Fruit fly (Drosophila melanogaster) whole organism, embryonic: ENCODE data around the gene CG15717.

Experiments
- Adf1 ChIP-seq: fragments of 200-800 bp; sonication (Bioruptor generic); IDR thresholded peaks from 2 replicates; pipeline ENCODE4 v1.3.6; 2022; ENCODE audit warnings: missing biosample characterization, missing genetic modification characterization
- BtbVII ChIP-seq: fragments of 200-800 bp; sonication (Bioruptor generic); optimal IDR thresholded peaks from 3 replicates; lab custom pipeline; 2017; ENCODE audit warnings: missing biosample characterization, mild to moderate bottlenecking, missing genetic modification characterization
- CG11085 ChIP-seq: fragments of 200-800 bp; sonication (Bioruptor generic); IDR thresholded peaks from 2 replicates; pipeline ENCODE4 v1.3.6; 2022; ENCODE audit warnings: missing biosample characterization, missing genetic modification characterization
- CG1233 ChIP-seq: fragments of 200-800 bp; sonication (Bioruptor generic); optimal IDR thresholded peaks from 4 replicates; lab custom pipeline; 2018; ENCODE audit warnings: missing biosample characterization, mild to moderate bottlenecking, missing genetic modification characterization
- CG13894 ChIP-seq: fragments of 200-800 bp; sonication (Bioruptor generic); optimal IDR thresholded peaks from 3 replicates; lab custom pipeline; 2018; ENCODE audit warnings: missing biosample characterization, mild to moderate bottlenecking, missing genetic modification characterization, moderate library complexity
- CG16863 ChIP-seq: fragments of 200-800 bp; sonication (Bioruptor generic); optimal IDR thresholded peaks from 3 replicates; lab custom pipeline; 2016; ENCODE audit warnings: missing biosample characterization, missing genetic modification characterization
- CG17328 ChIP-seq: fragments of 200-800 bp; sonication (Bioruptor generic); IDR thresholded peaks from 2 replicates; pipeline ENCODE4 v1.3.6; 2022; ENCODE audit warnings: missing biosample characterization, missing genetic modification characterization
- CG17829 ChIP-seq: fragments of 200-800 bp; optimal IDR thresholded peaks from 2 replicates; lab custom pipeline; 2019; ENCODE audit warnings: missing biosample characterization, mild to moderate bottlenecking, missing genetic modification characterization, moderate library complexity
- CG17912 ChIP-seq: fragments of 200-800 bp; sonication (Bioruptor generic); optimal IDR thresholded peaks from 2 replicates; lab custom pipeline; 2018; ENCODE audit warnings: missing biosample characterization, mild to moderate bottlenecking, missing genetic modification characterization
- CG2120 ChIP-seq: fragments of 200-800 bp; sonication (Bioruptor generic); optimal IDR thresholded peaks from 3 replicates; lab custom pipeline; 2016; ENCODE audit warnings: missing biosample characterization, missing genetic modification characterization
- CG30020 ChIP-seq: fragments of 200-800 bp; optimal IDR thresholded peaks from 2 replicates; lab custom pipeline; 2019; ENCODE audit warnings: missing biosample characterization, mild to moderate bottlenecking, missing genetic modification characterization, moderate library complexity
- CG32532 ChIP-seq: fragments of 200-800 bp; sonication (Bioruptor generic); IDR thresholded peaks from 2 replicates; pipeline ENCODE4 v1.3.6; 2022; ENCODE audit warnings: missing biosample characterization, missing genetic modification characterization
- CG33213 ChIP-seq: fragments of 200-800 bp; sonication (Bioruptor generic); optimal IDR thresholded peaks from 3 replicates; lab custom pipeline; 2016; ENCODE audit warnings: missing biosample characterization, missing genetic modification characterization
- CG34224 ChIP-seq: fragments of 200-800 bp; sonication (Bioruptor generic); IDR thresholded peaks from 3 replicates; pipeline ENCODE4 v1.3.6; 2022; ENCODE audit warnings: missing biosample characterization, missing genetic modification characterization; ENCODE audit not compliant: partially characterized antibody
- CG3995 ChIP-seq: fragments of 200-800 bp; sonication (Bioruptor generic); optimal IDR thresholded peaks from 3 replicates; lab custom pipeline; 2016; ENCODE audit warnings: missing biosample characterization, missing genetic modification characterization
- CG42726 ChIP-seq: fragments of 200-800 bp; sonication (Bioruptor generic); IDR thresholded peaks from 2 replicates; pipeline ENCODE4 v1.3.6; 2022; ENCODE audit warnings: missing biosample characterization, missing genetic modification characterization; ENCODE audit not compliant: partially characterized antibody
- CG8290 ChIP-seq, 3 experiments: fragments of 200-800 bp; sonication (Bioruptor generic); optimal IDR thresholded peaks; 2 replicates each; lab custom pipeline; 2016 to 2019; ENCODE audit warnings: missing biosample characterization in 3 of 3, missing genetic modification characterization in 3 of 3, mild to moderate bottlenecking in 2 of 3, moderate library complexity in 1 of 3
- CG9932 ChIP-seq: fragments of 200-800 bp; sonication (Bioruptor generic); IDR thresholded peaks from 2 replicates; pipeline ENCODE4 v1.3.6; 2022; ENCODE audit warnings: missing biosample characterization, missing genetic modification characterization
- D19A ChIP-seq: fragments of 200-800 bp; optimal IDR thresholded peaks from 3 replicates; lab custom pipeline; 2019; ENCODE audit warnings: missing biosample characterization, mild to moderate bottlenecking, missing genetic modification characterization, moderate library complexity
- Dbx ChIP-seq: fragments of 200-800 bp; sonication (Bioruptor generic); IDR thresholded peaks from 3 replicates; pipeline ENCODE4 v1.3.6; 2022; ENCODE audit warnings: missing biosample characterization, missing genetic modification characterization
- Doc3 ChIP-seq: fragments of 200-800 bp; sonication (Bioruptor generic); IDR thresholded peaks from 3 replicates; pipeline ENCODE4 v1.3.6; 2022; ENCODE audit warnings: missing biosample characterization, missing genetic modification characterization; ENCODE audit not compliant: partially characterized antibody
- Dref ChIP-seq: fragments of 200-800 bp; sonication (Bioruptor generic); IDR thresholded peaks from 2 replicates; pipeline ENCODE4 v1.3.6; 2022; ENCODE audit warnings: missing biosample characterization, missing genetic modification characterization
- GATAe ChIP-seq: fragments of 200-800 bp; sonication (Bioruptor generic); conservative IDR thresholded peaks from 2 replicates; pipeline ENCODE4 v1.3.6; 2022; ENCODE audit warnings: missing biosample characterization, missing genetic modification characterization
- Jarid2 ChIP-seq: fragments of 200-800 bp; sonication (Bioruptor generic); optimal IDR thresholded peaks from 3 replicates; lab custom pipeline; 2017; ENCODE audit warnings: mild to moderate bottlenecking, missing biosample characterization, missing genetic modification reagents, missing genetic modification characterization
- MBD-R2 ChIP-seq: fragments of 200-800 bp; sonication (Bioruptor generic); IDR thresholded peaks from 2 replicates; pipeline ENCODE4 v1.3.6; 2022; ENCODE audit warnings: missing biosample characterization, missing genetic modification characterization
- Med ChIP-seq: fragments of 200-800 bp; sonication (Bioruptor generic); peaks from one replicate; lab custom pipeline; 2016; ENCODE audit warnings: missing biosample characterization, missing genetic modification characterization, mild to moderate bottlenecking, inconsistent platforms, moderate library complexity
- Optix ChIP-seq: fragments of 200-800 bp; sonication (Bioruptor generic); IDR thresholded peaks from 3 replicates; pipeline ENCODE4 v1.3.6; 2022; ENCODE audit warnings: missing biosample characterization, missing genetic modification characterization
- PHDP ChIP-seq: fragments of 200-800 bp; sonication (Bioruptor generic); optimal IDR thresholded peaks from 3 replicates; lab custom pipeline; 2018; ENCODE audit warnings: missing biosample characterization, mild to moderate bottlenecking, missing genetic modification characterization, moderate library complexity
- Rfx ChIP-seq: fragments of 200-800 bp; sonication (Bioruptor generic); IDR thresholded peaks from 2 replicates; pipeline ENCODE4 v1.3.6; 2022; ENCODE audit warnings: missing biosample characterization, missing genetic modification characterization
- Sox100B ChIP-seq: fragments of 200-800 bp; sonication (Bioruptor generic); optimal IDR thresholded peaks from 3 replicates; lab custom pipeline; 2018; ENCODE audit warnings: missing biosample characterization, mild to moderate bottlenecking, missing genetic modification characterization
- Sox102F ChIP-seq: fragments of 200-800 bp; sonication (Bioruptor generic); optimal IDR thresholded peaks from 2 replicates; lab custom pipeline; 2018; ENCODE audit warnings: missing biosample characterization, mild to moderate bottlenecking, missing genetic modification characterization, moderate library complexity
- Trl ChIP-seq, 3 experiments: fragments of >200 bp in 2 of 3; fragments of 200-800 bp in 1 of 3; sonication (Bioruptor generic) in 1 of 3; optimal IDR thresholded peaks; 2 replicates in 1 of 3; 3 replicates in 2 of 3; lab custom pipeline; 2016 to 2017; ENCODE audit warnings: missing biosample characterization in 1 of 3, missing genetic modification characterization in 1 of 3
- dati ChIP-seq: fragments of 200-800 bp; sonication (Bioruptor generic); IDR thresholded peaks from 2 replicates; pipeline ENCODE4 v1.3.6; 2022; ENCODE audit warnings: missing biosample characterization, missing genetic modification characterization
- dm ChIP-seq: fragments of 200-800 bp; sonication (Bioruptor generic); optimal IDR thresholded peaks from 3 replicates; lab custom pipeline; 2016; ENCODE audit warnings: missing biosample characterization, missing genetic modification characterization
- gcm ChIP-seq: fragments of 200-800 bp; sonication (Bioruptor generic); optimal IDR thresholded peaks from 2 replicates; lab custom pipeline; 2019; ENCODE audit warnings: missing biosample characterization, mild to moderate bottlenecking, missing genetic modification characterization, moderate library complexity
- grau ChIP-seq: fragments of 200-800 bp; optimal IDR thresholded peaks from 3 replicates; lab custom pipeline; 2019; ENCODE audit warnings: missing biosample characterization, mild to moderate bottlenecking, missing genetic modification characterization, moderate library complexity
- hb ChIP-seq: fragments of 200-800 bp; sonication (Bioruptor generic); IDR thresholded peaks from 3 replicates; pipeline ENCODE4 v1.3.6; 2022; ENCODE audit warnings: missing biosample characterization, missing genetic modification characterization; ENCODE audit not compliant: partially characterized antibody
- jing ChIP-seq: fragments of 200-800 bp; sonication (Bioruptor generic); optimal IDR thresholded peaks from 2 replicates; lab custom pipeline; 2018; ENCODE audit warnings: missing biosample characterization, mild to moderate bottlenecking, missing genetic modification characterization
- lmd ChIP-seq: fragments of 200-800 bp; sonication (Bioruptor generic); IDR thresholded peaks from 2 replicates; pipeline ENCODE4 v1.3.6; 2022; ENCODE audit warnings: missing biosample characterization, missing genetic modification characterization
- phol ChIP-seq: fragments of 200-800 bp; sonication (Bioruptor generic); optimal IDR thresholded peaks from 3 replicates; lab custom pipeline; 2018; ENCODE audit warnings: missing biosample characterization, mild to moderate bottlenecking, missing genetic modification characterization, moderate library complexity
- pzg ChIP-seq: fragments of 200-800 bp; sonication (Bioruptor generic); optimal IDR thresholded peaks from 3 replicates; lab custom pipeline; 2018; ENCODE audit warnings: missing biosample characterization, mild to moderate bottlenecking, missing genetic modification characterization, moderate library complexity
- salm ChIP-seq: fragments of 200-800 bp; sonication (Bioruptor generic); optimal IDR thresholded peaks from 2 replicates; lab custom pipeline; 2018; ENCODE audit warnings: missing biosample characterization, mild to moderate bottlenecking, missing genetic modification characterization
- sd ChIP-seq: fragments of 200-800 bp; sonication (Bioruptor generic); optimal IDR thresholded peaks from 3 replicates; lab custom pipeline; 2018; ENCODE audit warnings: missing biosample characterization, mild to moderate bottlenecking, missing genetic modification characterization, moderate library complexity
- slp2 ChIP-seq: fragments of 200-800 bp; sonication (Bioruptor generic); optimal IDR thresholded peaks from 2 replicates; lab custom pipeline; 2016; ENCODE audit warnings: missing biosample characterization, missing genetic modification characterization
- sna ChIP-seq: fragments of 200-800 bp; sonication (Bioruptor generic); IDR thresholded peaks from 2 replicates; pipeline ENCODE4 v1.3.6; 2022; ENCODE audit warnings: missing biosample characterization, missing genetic modification characterization; ENCODE audit not compliant: partially characterized antibody
- sob ChIP-seq: fragments of 200-800 bp; sonication (Bioruptor generic); IDR thresholded peaks from 2 replicates; pipeline ENCODE4 v1.3.6; 2022; ENCODE audit warnings: missing biosample characterization, missing genetic modification characterization
- vnd ChIP-seq: fragments of 200-800 bp; sonication (Bioruptor generic); IDR thresholded peaks from 3 replicates; pipeline ENCODE4 v1.3.6; 2022; ENCODE audit warnings: missing biosample characterization, missing genetic modification characterization; ENCODE audit not compliant: partially characterized antibody
- zfh1 ChIP-seq: fragments of 200-800 bp; sonication (Bioruptor generic); IDR thresholded peaks from 3 replicates; pipeline ENCODE4 v1.3.6; 2022; ENCODE audit warnings: missing biosample characterization, missing genetic modification characterization

Gene CG15717

dm6 chrX:13094085-13094764, 34.5 kb upstream of the CG15717 start, which contains the start of gene CG2200 (continued):
- TF ChIP-seq Dref (GFP tag; lab: Robert Waterston, UW), result peak; percentile 68
- peak; percentile 45 for TF ChIP-seq GATAe (GFP tag; lab: Robert Waterston, UW)
- TF ChIP-seq CG32532, result 0 out of 2 replicates have a peak, but pooled peaks have one; percentile 14
- no peak for TF ChIP-seq CG8290 (GFP tag; optimal IDR thresholded peaks at IDR 0.05; lab: Kevin White, UChicago)
- peak in 1 of 2 experiments; percentile 67 for TF ChIP-seq CG8290 (tag; optimal IDR thresholded peaks at IDR 0.05; lab: Kevin White, UChicago)
- peak; percentile 63 for TF ChIP-seq Rfx (GFP tag; lab: Robert Waterston, UW)
- TF ChIP-seq MBD-R2, result peak; percentile 74
- peak; percentile 65 for TF ChIP-seq CG2120
- TF ChIP-seq CG17912 (GFP tag; lab: Kevin White, UChicago), result no peak
- no peak for TF ChIP-seq jing
- TF ChIP-seq BtbVII, result no peak
- TF ChIP-seq gcm, result peak; percentile 21
- TF ChIP-seq vnd, result peak; percentile 77
- peak; percentile 54 for TF ChIP-seq CG9932 (GFP tag; lab: Robert Waterston, UW)
- TF ChIP-seq sd, result peak; percentile 85
- no peak for TF ChIP-seq CG1233
- TF ChIP-seq salm (tag; lab: Kevin White, UChicago), result no peak
- peak; percentile 87 for TF ChIP-seq hb (GFP tag; lab: Robert Waterston, UW)
- TF ChIP-seq lmd (GFP tag; lab: Robert Waterston, UW), result peak; percentile 26; the same call in 1 of the 2 replicates
- peak; percentile 36 for TF ChIP-seq phol (tag; lab: Kevin White, UChicago)
- TF ChIP-seq Med, result peak; percentile 90
- TF ChIP-seq CG13894, result peak; percentile 41
- peak; percentile 46 for TF ChIP-seq PHDP (tag; lab: Kevin White, UChicago)
- no peak for TF ChIP-seq Trl (optimal IDR thresholded peaks at IDR 0.05; lab: Kevin White, UChicago)
- peak; percentile 13 for TF ChIP-seq Trl (GFP tag; optimal IDR thresholded peaks at IDR 0.05; lab: Kevin White, UChicago)
- no peak for TF ChIP-seq CG30020 (tag; lab: Kevin White, UChicago)
- peak; percentile 76 for TF ChIP-seq Doc3 (GFP tag; lab: Robert Waterston, UW)
- peak; percentile 83 for TF ChIP-seq sna (GFP tag; lab: Robert Waterston, UW)
- no peak for TF ChIP-seq slp2 (GFP tag; lab: Kevin White, UChicago)
- TF ChIP-seq CG17829, result peak; percentile 32
- peak; percentile 38; the same call in 1 of the 2 replicates for TF ChIP-seq CG42726 (GFP tag; lab: Robert Waterston, UW)
- peak; percentile 54; the same call in 1 of the 3 replicates for TF ChIP-seq Dbx (GFP tag; lab: Robert Waterston, UW)
- TF ChIP-seq Sox102F (GFP tag; lab: Kevin White, UChicago), result peak; percentile 31
- peak; percentile 84 for TF ChIP-seq CG34224 (GFP tag; lab: Robert Waterston, UW)
- TF ChIP-seq CG3995 (GFP tag; lab: Kevin White, UChicago), result peak; percentile 59
- TF ChIP-seq grau, result peak; percentile 44
- TF ChIP-seq sob (GFP tag; lab: Robert Waterston, UW), result 0 out of 2 replicates have a peak, but pooled peaks have one; percentile 35
- peak; percentile 35 for TF ChIP-seq Adf1 (GFP tag; lab: Robert Waterston, UW)
- peak; percentile 0 for TF ChIP-seq Sox100B (GFP tag; lab: Kevin White, UChicago)
- no peak for TF ChIP-seq Jarid2 (GFP tag; lab: Kevin White, UChicago)
- no peak for TF ChIP-seq Optix (GFP tag; lab: Robert Waterston, UW)
- TF ChIP-seq pzg, result peak; percentile 51
- TF ChIP-seq dm (GFP tag; lab: Kevin White, UChicago), result no peak
- peak; percentile 41; the same call in 1 of the 2 replicates for TF ChIP-seq CG17328
- peak; percentile 52; the same call in 2 of the 3 replicates for TF ChIP-seq zfh1 (GFP tag; lab: Robert Waterston, UW)
- peak; percentile 19 for TF ChIP-seq D19A (tag; lab: Kevin White, UChicago)
- TF ChIP-seq CG16863, result peak; percentile 5
- no peak for TF ChIP-seq CG11085
- TF ChIP-seq dati, result no peak
- peak; percentile 13 for TF ChIP-seq CG33213 (GFP tag; lab: Kevin White, UChicago)
